Fruit fly (Drosophila melanogaster): Measurements from ENCODE around the gene ntc.

The ntc gene

dm6 chr3L:3767825-3768224 lies 38.4 kb downstream of the ntc start (continued):
- TF ChIP-seq ems (GFP tag; optimal IDR thresholded peaks at IDR 0.05) (no peak), odd (GFP tag; optimal IDR thresholded peaks at IDR 0.05) (peak; percentile 65), CG14441 (GFP tag; IDR thresholded peaks at IDR 0.05) (peak; percentile 31; the same call in 1 of the 2 replicates), CG1832 (GFP tag; optimal IDR thresholded peaks at IDR 0.05) (no peak), Ptx1 (GFP tag; IDR thresholded peaks at IDR 0.05) (peak; percentile 46; the same call in 1 of the 2 replicates), Dip2 (GFP tag; IDR thresholded peaks at IDR 0.05) (no peak), CG30403 (GFP tag; optimal IDR thresholded peaks at IDR 0.05) (peak; percentile 47), CG17802 (tag; optimal IDR thresholded peaks at IDR 0.05) (peak; percentile 52), CG1024 (GFP tag; IDR thresholded peaks at IDR 0.05) (0 out of 2 replicates have a peak, but pooled peaks have one; percentile 37), h (optimal IDR thresholded peaks at IDR 0.05) (no peak), wdn (GFP tag; IDR thresholded peaks at IDR 0.05) (peak; percentile 25; the same call in 1 of the 2 replicates), so (GFP tag; IDR thresholded peaks at IDR 0.05) (0 out of 3 replicates have a peak, but pooled peaks have one; percentile 40), CG32772 (GFP tag; IDR thresholded peaks at IDR 0.05) (no peak; the same call in 1 of the 2 replicates), CG16813 (GFP tag; IDR thresholded peaks at IDR 0.05; ENCODE audit: partially characterized antibody) (no peak; the same call in 2 of the 3 replicates), CG16863 (GFP tag; optimal IDR thresholded peaks at IDR 0.05) (peak; percentile 71), ftz-f1 (GFP tag; optimal IDR thresholded peaks at IDR 0.05) (no peak), dan (GFP tag; IDR thresholded peaks at IDR 0.05) (no peak), schlank (tag; optimal IDR thresholded peaks at IDR 0.05) (no peak), zfh1 (GFP tag; IDR thresholded peaks at IDR 0.05) (peak; percentile 66; the same call in 2 of the 3 replicates), CG4730 (GFP tag; IDR thresholded peaks at IDR 0.05) (no peak), CG4424 (GFP tag; optimal IDR thresholded peaks at IDR 0.05) (peak; percentile 58), wor (GFP tag; IDR thresholded peaks at IDR 0.05) (no peak), Antp (GFP tag; optimal IDR thresholded peaks at IDR 0.05) (peak; percentile 64), CG10209 (GFP tag; optimal IDR thresholded peaks at IDR 0.05) (peak; percentile 69), HmgZ (tag; optimal IDR thresholded peaks at IDR 0.05) (peak; percentile 34), sim (GFP tag; IDR thresholded peaks at IDR 0.05) (peak; percentile 16; the same call in 1 of the 2 replicates), CG8944 (GFP tag; optimal IDR thresholded peaks at IDR 0.05) (peak; percentile 67), CG10267 (tag; optimal IDR thresholded peaks at IDR 0.05) (no peak), Rx (GFP tag; IDR thresholded peaks at IDR 0.05) (0 out of 2 replicates have a peak, but pooled peaks have one; percentile 32), CG1792 (GFP tag; optimal IDR thresholded peaks at IDR 0.05) (no peak), Tbp (GFP tag; optimal IDR thresholded peaks at IDR 0.05) (no peak), CG2120 (GFP tag; optimal IDR thresholded peaks at IDR 0.05) (peak; percentile 40), Sox102F (GFP tag; optimal IDR thresholded peaks at IDR 0.05) (peak; percentile 63), CG7745 (tag; optimal IDR thresholded peaks at IDR 0.05) (no peak), sens (GFP tag) (peak; percentile 92), CG5953 (GFP tag; IDR thresholded peaks at IDR 0.05) (peak; percentile 56), CG32767 (GFP tag; IDR thresholded peaks at IDR 0.05) (no peak), CG17912 (GFP tag; optimal IDR thresholded peaks at IDR 0.05) (peak; percentile 74), Six4 (GFP tag; optimal IDR thresholded peaks at IDR 0.05) (peak; percentile 1), HLH54F (GFP tag; optimal IDR thresholded peaks at IDR 0.05) (peak; percentile 12), PHDP (tag; optimal IDR thresholded peaks at IDR 0.05) (peak; percentile 52), Sry-δ (GFP tag; optimal IDR thresholded peaks at IDR 0.05) (no peak), chn (GFP tag; optimal IDR thresholded peaks at IDR 0.05) (peak; percentile 79), H15 (GFP tag; IDR thresholded peaks at IDR 0.05) (0 out of 3 replicates have a peak, but pooled peaks have one; percentile 23), CG7372 (GFP tag; IDR thresholded peaks at IDR 0.05) (no peak; the same call in 1 of the 2 replicates), CG7786 (GFP tag; optimal IDR thresholded peaks at IDR 0.05) (peak; percentile 46), CG9609 (GFP tag; optimal IDR thresholded peaks at IDR 0.05) (peak; percentile 59), fd3F (GFP tag; optimal IDR thresholded peaks at IDR 0.05) (peak; percentile 24), da (GFP tag; optimal IDR thresholded peaks at IDR 0.05) (peak; percentile 52), ap (GFP tag; IDR thresholded peaks at IDR 0.05) (no peak; the same call in 1 of the 2 replicates), CG15011 (GFP tag; optimal IDR thresholded peaks at IDR 0.05) (no peak), peb (GFP tag; IDR thresholded peaks at IDR 0.05) (no peak)
